Fruit fly (Drosophila melanogaster) whole organism, embryonic: ENCODE measurements around the gene CG1142.

Experiments used
- Atf-2 ChIP-seq: fragments of 200-800 bp; sonication (Bioruptor generic); optimal IDR thresholded peaks from 2 replicates; lab custom pipeline; 2016; ENCODE audit warnings: missing biosample characterization, missing genetic modification characterization
- CG10565 ChIP-seq: fragments of 200-800 bp; sonication (Bioruptor generic); optimal IDR thresholded peaks from 3 replicates; lab custom pipeline; 2016; ENCODE audit warnings: missing biosample characterization, mild to moderate bottlenecking, missing genetic modification characterization
- CG11085 ChIP-seq: fragments of 200-800 bp; sonication (Bioruptor generic); IDR thresholded peaks from 2 replicates; pipeline ENCODE4 v1.3.6; 2022; ENCODE audit warnings: missing biosample characterization, missing genetic modification characterization
- CG11247 ChIP-seq: fragments of 200-800 bp; sonication (Bioruptor generic); IDR thresholded peaks from 2 replicates; pipeline ENCODE4 v1.3.6; 2022; ENCODE audit warnings: missing biosample characterization, missing genetic modification characterization
- CG12299 ChIP-seq: fragments of 200-800 bp; sonication (Bioruptor generic); optimal IDR thresholded peaks from 2 replicates; lab custom pipeline; 2018; ENCODE audit warnings: missing biosample characterization, mild to moderate bottlenecking, missing genetic modification characterization
- CG14441 ChIP-seq: fragments of 200-800 bp; sonication (Bioruptor generic); IDR thresholded peaks from 2 replicates; pipeline ENCODE4 v1.3.6; 2022; ENCODE audit warnings: missing biosample characterization, missing genetic modification characterization
- CG14710 ChIP-seq: fragments of 200-800 bp; sonication (Bioruptor generic); optimal IDR thresholded peaks from 3 replicates; lab custom pipeline; 2019; ENCODE audit warnings: missing biosample characterization, mild to moderate bottlenecking, missing genetic modification characterization, moderate library complexity
- CG15479 ChIP-seq: fragments of 200-800 bp; sonication (Bioruptor generic); optimal IDR thresholded peaks from 3 replicates; lab custom pipeline; 2019; ENCODE audit warnings: missing biosample characterization, mild to moderate bottlenecking, missing genetic modification characterization, moderate library complexity
- CG1647 ChIP-seq: fragments of 200-800 bp; sonication (Bioruptor generic); optimal IDR thresholded peaks from 3 replicates; lab custom pipeline; 2016; ENCODE audit warnings: missing biosample characterization, missing genetic modification characterization
- CG2202 ChIP-seq: fragments of 200-800 bp; sonication (Bioruptor generic); optimal IDR thresholded peaks from 2 replicates; lab custom pipeline; 2018; ENCODE audit warnings: missing biosample characterization, mild to moderate bottlenecking, missing genetic modification characterization
- CG3163 ChIP-seq: fragments of 200-800 bp; sonication (Bioruptor generic); optimal IDR thresholded peaks from 3 replicates; lab custom pipeline; 2016; ENCODE audit warnings: missing biosample characterization, missing genetic modification characterization
- CG33557 ChIP-seq: fragments of 200-800 bp; sonication (Bioruptor generic); optimal IDR thresholded peaks from 2 replicates; lab custom pipeline; 2019; ENCODE audit warnings: missing biosample characterization, mild to moderate bottlenecking, missing genetic modification characterization, moderate library complexity
- CG34224 ChIP-seq: fragments of 200-800 bp; sonication (Bioruptor generic); IDR thresholded peaks from 3 replicates; pipeline ENCODE4 v1.3.6; 2022; ENCODE audit warnings: missing biosample characterization, missing genetic modification characterization; ENCODE audit not compliant: partially characterized antibody
- CG42726 ChIP-seq: fragments of 200-800 bp; sonication (Bioruptor generic); IDR thresholded peaks from 2 replicates; pipeline ENCODE4 v1.3.6; 2022; ENCODE audit warnings: missing biosample characterization, missing genetic modification characterization; ENCODE audit not compliant: partially characterized antibody
- CG4854 ChIP-seq: fragments of 200-800 bp; sonication (Bioruptor generic); optimal IDR thresholded peaks from 2 replicates; lab custom pipeline; 2016; ENCODE audit warnings: missing biosample characterization, missing genetic modification characterization, inconsistent platforms
- CG5953 ChIP-seq: fragments of 200-800 bp; sonication (Bioruptor generic); IDR thresholded peaks from 2 replicates; pipeline ENCODE4 v1.3.6; 2022; ENCODE audit warnings: missing biosample characterization, missing genetic modification characterization
- CG6813 ChIP-seq: fragments of 200-800 bp; sonication (Bioruptor generic); optimal IDR thresholded peaks from 2 replicates; lab custom pipeline; 2017; ENCODE audit warnings: missing biosample characterization, missing genetic modification characterization, mild to moderate bottlenecking, moderate library complexity, missing genetic modification reagents
- CG7556 ChIP-seq: fragments of 200-800 bp; sonication (Bioruptor generic); optimal IDR thresholded peaks from 2 replicates; lab custom pipeline; 2017; ENCODE audit warnings: missing biosample characterization, mild to moderate bottlenecking, missing genetic modification characterization
- CG7963 ChIP-seq: fragments of 200-800 bp; sonication (Bioruptor generic); IDR thresholded peaks from 3 replicates; pipeline ENCODE4 v1.3.6; 2022; ENCODE audit warnings: missing biosample characterization, missing genetic modification characterization; ENCODE audit not compliant: partially characterized antibody
- CG8089 ChIP-seq: fragments of 200-800 bp; sonication (Bioruptor generic); optimal IDR thresholded peaks from 3 replicates; lab custom pipeline; 2016; ENCODE audit warnings: missing biosample characterization, missing genetic modification characterization
- CG8290 ChIP-seq, 3 experiments: fragments of 200-800 bp; sonication (Bioruptor generic); optimal IDR thresholded peaks; 2 replicates each; lab custom pipeline; 2016 to 2019; ENCODE audit warnings: missing biosample characterization in 3 of 3, missing genetic modification characterization in 3 of 3, mild to moderate bottlenecking in 2 of 3, moderate library complexity in 1 of 3
- CG8944 ChIP-seq: fragments of 200-800 bp; sonication (Bioruptor generic); optimal IDR thresholded peaks from 3 replicates; lab custom pipeline; 2016; ENCODE audit warnings: missing biosample characterization, missing genetic modification characterization
- CG9817 ChIP-seq: fragments of 200-800 bp; sonication (Bioruptor generic); optimal IDR thresholded peaks from 2 replicates; lab custom pipeline; 2018; ENCODE audit warnings: missing biosample characterization, mild to moderate bottlenecking, missing genetic modification characterization, moderate library complexity
- Chrac-16 ChIP-seq: fragments of 200-800 bp; sonication (Bioruptor generic); optimal IDR thresholded peaks from 3 replicates; lab custom pipeline; 2016; ENCODE audit warnings: missing biosample characterization, missing genetic modification characterization
- D ChIP-seq, 2 experiments: fragments of 200-800 bp in 1 of 2; fragments of >200 bp in 1 of 2; sonication (Bioruptor generic) in 1 of 2; optimal IDR thresholded peaks; 2 replicates in 1 of 2; 3 replicates in 1 of 2; lab custom pipeline; 2017; ENCODE audit warnings: mild to moderate bottlenecking in 1 of 2, missing biosample characterization in 1 of 2, missing genetic modification characterization in 1 of 2, missing genetic modification reagents in 1 of 2
- Dbx ChIP-seq: fragments of 200-800 bp; sonication (Bioruptor generic); IDR thresholded peaks from 3 replicates; pipeline ENCODE4 v1.3.6; 2022; ENCODE audit warnings: missing biosample characterization, missing genetic modification characterization
- Dll ChIP-seq: fragments of 200-800 bp; sonication (Bioruptor generic); IDR thresholded peaks from 4 replicates; pipeline ENCODE4 v1.3.6; 2022; ENCODE audit warnings: missing biosample characterization, missing genetic modification characterization; ENCODE audit not compliant: partially characterized antibody
- H15 ChIP-seq: fragments of 200-800 bp; sonication (Bioruptor generic); IDR thresholded peaks from 3 replicates; pipeline ENCODE4 v1.3.6; 2022; ENCODE audit warnings: missing biosample characterization, missing genetic modification characterization
- HmgD ChIP-seq: fragments of 200-800 bp; sonication (Bioruptor generic); optimal IDR thresholded peaks from 3 replicates; lab custom pipeline; 2016; ENCODE audit warnings: missing biosample characterization, missing genetic modification characterization
- HmgZ ChIP-seq: fragments of 200-800 bp; sonication (Bioruptor generic); optimal IDR thresholded peaks from 2 replicates; lab custom pipeline; 2018; ENCODE audit warnings: missing biosample characterization, mild to moderate bottlenecking, missing genetic modification characterization
- Hr78 ChIP-seq, 2 experiments: fragments of 200-800 bp in 1 of 2; fragments of >200 bp in 1 of 2; sonication (Bioruptor generic) in 1 of 2; optimal IDR thresholded peaks; 2 replicates each; lab custom pipeline; 2017 to 2019; ENCODE audit warnings: missing biosample characterization in 2 of 2, missing genetic modification characterization in 2 of 2, mild to moderate bottlenecking in 1 of 2, moderate library complexity in 1 of 2
- Hsf ChIP-seq: fragments of 200-800 bp; sonication (Bioruptor generic); optimal IDR thresholded peaks from 3 replicates; lab custom pipeline; 2016; ENCODE audit warnings: missing biosample characterization, missing genetic modification characterization
- Max ChIP-seq: fragments of 200-800 bp; sonication (Bioruptor generic); optimal IDR thresholded peaks from 2 replicates; lab custom pipeline; 2016; ENCODE audit warnings: missing biosample characterization, mild to moderate bottlenecking, missing genetic modification characterization
- Rx ChIP-seq: fragments of 200-800 bp; sonication (Bioruptor generic); IDR thresholded peaks from 2 replicates; pipeline ENCODE4 v1.3.6; 2022; ENCODE audit warnings: missing biosample characterization, missing genetic modification characterization
- al ChIP-seq: fragments of 200-800 bp; sonication (Bioruptor generic); IDR thresholded peaks from 2 replicates; pipeline ENCODE4 v1.3.6; 2022; ENCODE audit warnings: missing biosample characterization, missing genetic modification characterization
- ap ChIP-seq: fragments of 200-800 bp; sonication (Bioruptor generic); IDR thresholded peaks from 2 replicates; pipeline ENCODE4 v1.3.6; 2022; ENCODE audit warnings: missing biosample characterization, missing genetic modification characterization
- cato ChIP-seq: fragments of 200-800 bp; sonication (Bioruptor generic); optimal IDR thresholded peaks from 2 replicates; lab custom pipeline; 2016; ENCODE audit warnings: missing biosample characterization, missing genetic modification characterization, borderline replicate concordance
- chif ChIP-seq, 2 experiments: fragments of 200-800 bp; sonication (Bioruptor generic); optimal IDR thresholded peaks; 3 replicates each; lab custom pipeline; 2016; ENCODE audit warnings: missing biosample characterization in 2 of 2, missing genetic modification characterization in 2 of 2
- crc ChIP-seq: fragments of 200-800 bp; sonication (Bioruptor generic); optimal IDR thresholded peaks from 2 replicates; lab custom pipeline; 2016; ENCODE audit warnings: missing biosample characterization, missing genetic modification characterization
- gcm2 ChIP-seq: fragments of 200-800 bp; sonication (Bioruptor generic); optimal IDR thresholded peaks from 2 replicates; lab custom pipeline; 2016; ENCODE audit warnings: missing biosample characterization, missing genetic modification characterization
- her ChIP-seq: fragments of 200-800 bp; sonication (Bioruptor generic); optimal IDR thresholded peaks from 2 replicates; lab custom pipeline; 2016; ENCODE audit warnings: missing biosample characterization, missing genetic modification characterization
- inv ChIP-seq: fragments of 200-800 bp; sonication (Bioruptor generic); IDR thresholded peaks from 2 replicates; pipeline ENCODE4 v1.3.6; 2022; ENCODE audit warnings: missing biosample characterization, missing genetic modification characterization; ENCODE audit not compliant: partially characterized antibody
- klu ChIP-seq: fragments of 200-800 bp; sonication (Bioruptor generic); IDR thresholded peaks from 2 replicates; pipeline ENCODE4 v1.3.6; 2022; ENCODE audit warnings: missing biosample characterization, missing genetic modification characterization
- lab ChIP-seq: fragments of 200-800 bp; sonication (Bioruptor generic); optimal IDR thresholded peaks from 3 replicates; lab custom pipeline; 2017; ENCODE audit warnings: missing biosample characterization, missing genetic modification characterization, mild to moderate bottlenecking, moderate library complexity, missing genetic modification reagents
- lmd ChIP-seq: fragments of 200-800 bp; sonication (Bioruptor generic); IDR thresholded peaks from 2 replicates; pipeline ENCODE4 v1.3.6; 2022; ENCODE audit warnings: missing biosample characterization, missing genetic modification characterization
- nerfin-1 ChIP-seq: fragments of 200-800 bp; sonication (Bioruptor generic); optimal IDR thresholded peaks from 3 replicates; lab custom pipeline; 2019; ENCODE audit warnings: missing biosample characterization, mild to moderate bottlenecking, missing genetic modification characterization, moderate library complexity
- org-1 ChIP-seq: fragments of 200-800 bp; sonication (Bioruptor generic); optimal IDR thresholded peaks from 2 replicates; lab custom pipeline; 2017; ENCODE audit warnings: missing biosample characterization, missing genetic modification characterization
- pzg ChIP-seq: fragments of 200-800 bp; sonication (Bioruptor generic); optimal IDR thresholded peaks from 3 replicates; lab custom pipeline; 2018; ENCODE audit warnings: missing biosample characterization, mild to moderate bottlenecking, missing genetic modification characterization, moderate library complexity
- tna ChIP-seq: fragments of 200-800 bp; sonication (Bioruptor generic); IDR thresholded peaks from 2 replicates; pipeline ENCODE4 v1.3.6; 2022; ENCODE audit warnings: missing biosample characterization, missing genetic modification characterization; ENCODE audit not compliant: partially characterized antibody

CG1142 gene

DNA sequence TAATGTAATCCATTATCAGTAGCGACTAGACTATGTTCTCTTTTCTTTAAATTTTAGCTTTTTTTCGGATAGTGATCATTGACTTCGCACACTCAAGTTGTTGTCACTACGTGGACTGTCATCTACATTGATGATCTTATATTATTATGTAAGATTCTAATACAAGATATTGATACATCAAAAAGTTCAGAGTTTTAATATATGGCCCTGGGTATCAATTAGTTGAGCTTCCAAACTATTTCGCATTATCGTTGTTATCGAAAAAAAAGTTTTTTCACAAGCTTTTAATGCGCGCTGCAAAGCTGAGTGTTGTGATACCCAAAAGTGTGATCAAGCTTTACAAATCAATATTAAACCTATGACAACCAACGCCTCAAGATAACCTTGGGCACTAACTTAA lies 18.5 kb upstream of the CG1142 start (continued):
- TF ChIP-seq chif (GFP tag; optimal IDR thresholded peaks at IDR 0.05; lab: Kevin White, UChicago): no peak
- TF ChIP-seq nerfin-1 (tag; lab: Kevin White, UChicago): no peak
- TF ChIP-seq CG8290 (GFP tag; optimal IDR thresholded peaks at IDR 0.05; lab: Kevin White, UChicago): no peak
- TF ChIP-seq CG8290 (tag; optimal IDR thresholded peaks at IDR 0.05; lab: Kevin White, UChicago): peak in 1 of 2 experiments; percentile 60
- TF ChIP-seq Dbx: no peak
- no peak for TF ChIP-seq CG3163 (GFP tag; lab: Kevin White, UChicago)
- TF ChIP-seq CG2202 (tag; lab: Kevin White, UChicago): no peak
- no peak for TF ChIP-seq klu (GFP tag; lab: Robert Waterston, UW)
- TF ChIP-seq al (GFP tag; lab: Robert Waterston, UW): peak; percentile 41; the same call in 1 of the 2 replicates
- TF ChIP-seq ap (GFP tag; lab: Robert Waterston, UW): no peak
- TF ChIP-seq CG14441 (GFP tag; lab: Robert Waterston, UW): peak; percentile 47
- TF ChIP-seq org-1: no peak
- no peak for TF ChIP-seq CG11085 (GFP tag; lab: Robert Waterston, UW)
- TF ChIP-seq Chrac-16 (GFP tag; lab: Kevin White, UChicago): no peak
- peak; percentile 33 for TF ChIP-seq HmgZ (tag; lab: Kevin White, UChicago)
- TF ChIP-seq CG4854: peak; percentile 16
- peak; percentile 47 for TF ChIP-seq lab (GFP tag; lab: Kevin White, UChicago)
- no peak for TF ChIP-seq Hsf (GFP tag; lab: Kevin White, UChicago)
- no peak for TF ChIP-seq cato (GFP tag; lab: Kevin White, UChicago)
- TF ChIP-seq Max: no peak
- TF ChIP-seq CG33557: no peak
- no peak for TF ChIP-seq CG42726
- TF ChIP-seq crc: no peak
- TF ChIP-seq CG6813 (GFP tag; lab: Kevin White, UChicago): no peak
- peak; percentile 12 for TF ChIP-seq CG7556 (GFP tag; lab: Kevin White, UChicago)
- no peak for TF ChIP-seq gcm2 (GFP tag; lab: Kevin White, UChicago)
- TF ChIP-seq inv (GFP tag; lab: Robert Waterston, UW): peak; percentile 56; the same call in 1 of the 2 replicates
- TF ChIP-seq CG11247 (GFP tag; lab: Robert Waterston, UW): no peak
- no peak for TF ChIP-seq Dll
- TF ChIP-seq CG12299 (tag; lab: Kevin White, UChicago): no peak
- TF ChIP-seq CG8944 (GFP tag; lab: Kevin White, UChicago): no peak
- no peak for TF ChIP-seq CG14710
- no peak for TF ChIP-seq Hr78 (GFP tag; optimal IDR thresholded peaks at IDR 0.05; lab: Kevin White, UChicago)
- TF ChIP-seq CG8089 (GFP tag; lab: Kevin White, UChicago): no peak
- TF ChIP-seq H15 (GFP tag; lab: Robert Waterston, UW): no peak
- no peak for TF ChIP-seq her
- TF ChIP-seq CG7963 (GFP tag; lab: Robert Waterston, UW): peak; percentile 67; the same call in 2 of the 3 replicates
- TF ChIP-seq CG1647 (GFP tag; lab: Kevin White, UChicago): no peak
- no peak for TF ChIP-seq CG10565
- no peak for TF ChIP-seq Atf-2 (GFP tag; lab: Kevin White, UChicago)
- peak; percentile 52; the same call in 1 of the 2 replicates for TF ChIP-seq CG5953 (GFP tag; lab: Robert Waterston, UW)
- no peak for TF ChIP-seq CG9817 (tag; lab: Kevin White, UChicago)
- TF ChIP-seq lmd (GFP tag; lab: Robert Waterston, UW): no peak; the same call in 1 of the 2 replicates
- peak; percentile 92 for TF ChIP-seq tna (GFP tag; lab: Robert Waterston, UW)
- TF ChIP-seq CG34224 (GFP tag; lab: Robert Waterston, UW): no peak; the same call in 2 of the 3 replicates
- TF ChIP-seq pzg: peak; percentile 27
- TF ChIP-seq HmgD (GFP tag; lab: Kevin White, UChicago): no peak
- no peak for TF ChIP-seq D (optimal IDR thresholded peaks at IDR 0.05; lab: Kevin White, UChicago)
- TF ChIP-seq D (GFP tag; optimal IDR thresholded peaks at IDR 0.05; lab: Kevin White, UChicago): no peak
- TF ChIP-seq CG15479 (GFP tag; lab: Kevin White, UChicago): no peak
- TF ChIP-seq Rx (GFP tag; lab: Robert Waterston, UW): no peak
